Worm (Caenorhabditis elegans): ENCODE results near the gene W05E10.1.
A peak's percentile ranks its signal among the peaks of the same experiment; 100 is the strongest.

Gene W05E10.1

DNA sequence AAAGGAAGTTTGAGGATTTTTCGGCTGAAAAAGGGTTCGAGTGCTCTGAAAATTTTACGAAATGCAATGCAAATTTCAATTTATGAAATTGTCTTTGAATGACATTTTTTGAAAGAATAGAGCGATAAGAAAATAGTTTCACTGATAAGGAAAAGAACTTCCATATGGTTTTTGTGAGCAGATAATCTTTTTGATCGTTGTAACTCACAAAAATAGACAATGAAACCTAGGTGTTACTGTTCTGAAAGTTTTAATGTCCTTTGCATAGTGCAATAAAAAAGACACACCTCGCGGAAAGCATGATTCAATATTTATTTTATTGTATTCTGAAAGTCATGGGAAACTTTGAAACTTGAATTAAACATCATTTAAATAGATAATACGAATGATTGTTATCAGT, 25.4 kb upstream of the W05E10.1 start:
- TF ChIP-seq hlh-6 (tag; optimal IDR thresholded peaks at IDR 0.05) (no peak), elt-2 (tag; optimal IDR thresholded peaks at IDR 0.05) (peak; percentile 23), unc-86 (tag; optimal IDR thresholded peaks at IDR 0.05) (no peak)

DNA sequence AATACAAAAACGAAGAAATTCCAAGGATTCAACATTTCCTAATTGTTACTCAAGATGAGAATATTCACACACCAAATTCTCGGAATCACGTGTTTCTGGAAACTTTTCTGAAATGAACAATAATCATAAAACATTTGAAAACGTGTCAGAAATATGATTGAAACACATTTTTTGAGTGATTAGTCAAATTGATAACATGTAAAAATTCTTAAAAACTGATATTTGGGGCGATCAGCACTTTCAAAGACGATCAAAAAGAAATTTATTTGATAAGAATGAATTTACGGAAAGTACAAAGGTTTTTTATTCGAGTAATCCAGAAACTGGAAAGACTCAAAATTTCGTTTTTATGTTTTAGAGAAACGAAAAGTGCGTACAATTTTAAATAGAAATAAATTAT, 24.3 kb upstream of the W05E10.1 start, which contains the start of gene tre-3:
Gene tre-3, minus strand, starts transcription at position 107 of the 400 bp plus-strand sequence.
- TF ChIP-seq Y22D7AL.16 (tag; optimal IDR thresholded peaks at IDR 0.05): no peak
- TF ChIP-seq ceh-24 (tag; optimal IDR thresholded peaks at IDR 0.05): no peak

DNA sequence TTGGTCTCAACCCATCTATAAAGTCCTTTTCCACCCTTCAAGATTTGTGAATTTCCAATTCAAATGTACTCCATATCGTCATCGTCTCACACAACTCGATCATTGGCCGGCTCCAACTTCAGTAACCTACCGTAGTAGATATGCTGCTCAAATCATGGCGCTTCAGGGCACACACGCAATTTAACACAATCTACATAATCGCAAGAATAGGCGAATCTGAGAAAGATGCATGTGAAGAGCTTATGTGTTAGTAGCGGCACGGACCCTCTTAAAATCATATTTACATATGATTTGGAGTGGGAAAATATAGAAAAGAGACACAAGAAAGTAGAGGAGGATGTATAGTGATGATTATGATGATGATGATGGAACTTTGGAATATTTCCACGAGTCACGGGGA, 20.3 kb upstream of the W05E10.1 start:
- TF ChIP-seq unc-42 (tag; optimal IDR thresholded peaks at IDR 0.05) (peak; percentile 52), nhr-232 (tag; optimal IDR thresholded peaks at IDR 0.05) (no peak), sox-4 (tag; optimal IDR thresholded peaks at IDR 0.05) (no peak), ceh-31 (tag; optimal IDR thresholded peaks at IDR 0.05) (no peak)

DNA sequence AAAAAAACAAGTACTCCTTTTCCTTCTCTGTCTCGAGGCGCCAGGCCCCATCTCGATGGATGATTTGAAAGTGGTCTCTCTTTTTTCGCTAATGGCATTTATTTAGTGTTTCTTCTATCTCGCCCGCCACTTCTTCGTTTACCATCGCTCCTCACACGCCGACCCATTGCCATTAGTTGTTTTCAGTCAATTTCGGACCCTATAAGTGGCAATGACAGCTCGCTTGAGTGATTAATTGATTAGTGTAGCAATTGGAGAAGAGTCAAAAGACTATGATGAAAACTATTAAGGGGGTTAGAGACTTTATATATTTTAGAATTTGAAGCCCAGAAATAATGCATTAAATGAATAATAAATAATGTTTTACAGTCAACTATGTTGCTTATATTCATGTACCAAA, 14.9 kb upstream of the W05E10.1 start:
- TF ChIP-seq T23F11.4 (GFP tag; optimal IDR thresholded peaks at IDR 0.05) (no peak), hlh-6 (tag; optimal IDR thresholded peaks at IDR 0.05) (no peak), ceh-31 (tag; optimal IDR thresholded peaks at IDR 0.05) (no peak), elt-4 (tag; optimal IDR thresholded peaks at IDR 0.05) (no peak), tbx-7 (tag; optimal IDR thresholded peaks at IDR 0.05) (no peak), nfya-1 (tag; optimal IDR thresholded peaks at IDR 0.05) (no peak), fkh-10 (GFP tag; optimal IDR thresholded peaks at IDR 0.05) (no peak), dmd-4 (tag; optimal IDR thresholded peaks at IDR 0.05; ENCODE audit: borderline replicate concordance) (no peak), unc-55 (GFP tag; optimal IDR thresholded peaks at IDR 0.05) (no peak), tbx-2 (tag; optimal IDR thresholded peaks at IDR 0.05) (no peak), fkh-6 (tag; optimal IDR thresholded peaks at IDR 0.05) (no peak), pha-2 (tag; optimal IDR thresholded peaks at IDR 0.05) (no peak)

DNA sequence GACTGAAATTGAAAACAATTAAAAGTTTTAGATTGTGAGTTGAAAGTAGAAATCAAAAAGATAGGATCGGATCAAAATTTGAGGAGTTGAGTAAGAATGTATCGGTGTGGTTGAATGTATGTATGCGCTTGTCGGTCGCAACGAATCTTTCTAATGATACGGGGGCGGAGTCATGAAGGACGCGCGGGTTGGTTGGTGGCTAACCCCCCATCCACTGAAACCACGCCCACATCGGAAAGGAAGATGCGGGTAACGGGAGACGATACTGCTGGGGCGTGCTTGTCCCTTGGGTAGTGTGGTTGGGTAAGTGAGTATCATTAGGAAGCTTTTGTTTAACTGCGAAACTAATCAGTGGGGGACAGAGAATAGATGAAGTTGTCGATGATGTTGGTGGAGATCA, 13.9 kb upstream of the W05E10.1 start, which contains the start of gene ceh-32:
Gene ceh-32, minus strand, starts transcription at position 2 of the 400 bp plus-strand sequence.
- TF ChIP-seq ceh-9 (tag; optimal IDR thresholded peaks at IDR 0.05) (no peak), nfya-1 (tag; optimal IDR thresholded peaks at IDR 0.05) (peak; percentile 80)

DNA sequence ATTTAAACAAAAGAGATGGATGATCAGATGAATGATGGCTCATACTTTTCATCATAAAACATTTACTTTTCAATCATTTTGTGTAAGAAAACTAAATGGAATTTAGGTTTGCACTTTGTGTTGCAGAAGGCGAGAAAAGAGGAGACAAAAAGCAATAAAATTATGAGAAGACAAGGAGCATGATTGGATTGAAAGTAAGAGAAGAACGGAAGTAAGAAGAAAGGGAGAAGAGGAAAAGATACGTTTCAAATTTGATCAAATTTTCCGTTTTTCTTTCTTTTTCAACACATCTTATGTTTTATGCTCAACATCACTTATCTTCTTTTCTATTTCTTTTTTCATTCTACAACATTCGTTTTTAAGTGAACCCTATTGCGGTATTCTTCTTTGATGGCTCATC, 13.2 kb upstream of the W05E10.1 start:
- TF ChIP-seq dve-1 (tag; optimal IDR thresholded peaks at IDR 0.05) (no peak), unc-42 (tag; optimal IDR thresholded peaks at IDR 0.05) (peak; percentile 66)

DNA sequence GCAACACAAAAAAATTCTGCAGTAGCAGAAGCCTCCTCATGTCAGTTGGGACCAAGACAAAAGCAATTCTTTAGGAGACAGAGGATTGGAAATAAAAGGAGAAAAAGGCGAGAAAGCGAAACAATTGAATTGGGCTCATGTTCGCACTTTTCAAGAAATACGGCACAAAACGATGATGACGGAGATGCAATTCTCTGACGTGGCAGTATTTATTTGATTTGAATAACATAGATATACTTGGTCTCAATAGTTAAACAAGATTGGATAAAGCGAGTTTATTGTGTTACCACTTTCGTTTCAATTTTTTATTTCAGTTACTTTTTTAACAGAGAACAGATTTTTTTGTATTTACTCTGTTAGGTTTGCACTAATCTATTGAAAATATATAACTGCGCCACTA, 6.0 kb upstream of the W05E10.1 start:
- peak; percentile 85 for TF ChIP-seq unc-42 (tag; optimal IDR thresholded peaks at IDR 0.05)
- no peak for TF ChIP-seq ceh-14 (tag; optimal IDR thresholded peaks at IDR 0.05)

DNA sequence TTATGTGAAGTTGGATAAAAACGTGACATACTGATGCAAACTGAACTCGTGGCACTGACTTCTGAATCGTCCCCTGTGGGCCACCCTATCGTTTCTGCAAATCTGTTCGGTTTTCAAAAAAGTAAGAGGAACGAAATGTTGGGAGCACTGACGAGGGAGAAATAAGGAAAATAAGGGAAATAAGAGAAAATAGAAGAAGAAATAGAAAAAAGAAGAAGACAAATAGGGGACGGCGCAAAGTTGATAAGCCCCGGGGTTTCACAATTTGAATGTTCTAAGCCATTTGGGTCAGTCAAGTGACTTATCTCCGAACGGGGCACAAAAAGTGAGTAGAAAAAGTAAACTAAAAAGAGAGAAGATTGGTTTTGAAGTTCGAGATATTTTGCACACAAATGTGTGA, 4.1 kb upstream of the W05E10.1 start, which contains the start of gene W05E10.5:
Gene W05E10.5, minus strand, starts transcription at position 101 of the 400 bp plus-strand sequence.
- TF ChIP-seq sox-4 (tag; optimal IDR thresholded peaks at IDR 0.05) (no peak), che-1 (tag; optimal IDR thresholded peaks at IDR 0.05) (no peak), elt-2 (tag; optimal IDR thresholded peaks at IDR 0.05) (no peak), hlh-30 (tag; optimal IDR thresholded peaks at IDR 0.05; ENCODE audit: insufficient read depth) (no peak), ceh-22 (tag; optimal IDR thresholded peaks at IDR 0.05) (no peak), ets-4 (tag; optimal IDR thresholded peaks at IDR 0.05) (no peak), unc-3 (GFP tag; conservative IDR thresholded peaks at IDR 0.05) (no peak), unc-3 (tag; optimal IDR thresholded peaks at IDR 0.05) (no peak), ceh-31 (tag; optimal IDR thresholded peaks at IDR 0.05) (no peak), pat-9 (tag; optimal IDR thresholded peaks at IDR 0.05) (no peak), nhr-232 (tag; optimal IDR thresholded peaks at IDR 0.05) (no peak), madf-2 (tag; optimal IDR thresholded peaks at IDR 0.05) (no peak), pha-2 (tag; optimal IDR thresholded peaks at IDR 0.05) (no peak), syd-9 (tag; optimal IDR thresholded peaks at IDR 0.05) (no peak), hlh-15 (tag; optimal IDR thresholded peaks at IDR 0.05) (no peak), rnt-1 (tag; optimal IDR thresholded peaks at IDR 0.05) (no peak), dve-1 (tag; optimal IDR thresholded peaks at IDR 0.05) (no peak), ztf-16 (tag; optimal IDR thresholded peaks at IDR 0.05) (no peak), ttx-3 (tag; optimal IDR thresholded peaks at IDR 0.05) (no peak)

Data from whole organism, late embryonic.